Worm (Caenorhabditis elegans) whole organism, young adult: ENCODE results near the gene F44A6.3.

Experiments
- B0019.2 ChIP-seq: fragments of 200-800 bp; sonication (Bioruptor generic); conservative IDR thresholded peaks from 2 replicates; pipeline ENCODE4 v1.3.6; 2022; ENCODE audit warnings: missing genetic modification reagents, missing genetic modification characterization, missing compliant biosample characterization
- B0261.1 ChIP-seq: sonication (generic microtip); optimal IDR thresholded peaks from 2 replicates; lab custom pipeline; 2016; ENCODE audit warnings: mild to moderate bottlenecking, missing genetic modification characterization, moderate library complexity, missing compliant biosample characterization
- F37B4.10 ChIP-seq: fragments of 200-800 bp; sonication (Bioruptor generic); IDR thresholded peaks from 2 replicates; pipeline ENCODE4 v1.3.6; 2022; ENCODE audit warnings: missing genetic modification characterization, missing compliant biosample characterization
- F39B2.1 ChIP-seq: fragments of 200-800 bp; sonication (Bioruptor generic); IDR thresholded peaks from 2 replicates; pipeline ENCODE4 v1.3.6; 2022; ENCODE audit warnings: missing genetic modification reagents, missing genetic modification characterization, missing compliant biosample characterization
- F49E8.2 ChIP-seq: sonication (generic microtip); optimal IDR thresholded peaks from 3 replicates; lab custom pipeline; 2017; ENCODE audit warnings: missing genetic modification characterization, mild to moderate bottlenecking, missing compliant biosample characterization, antibody characterized with exemption, moderate library complexity; ENCODE audit not compliant: insufficient read depth
- F52B5.7 ChIP-seq: sonication (generic microtip); optimal IDR thresholded peaks from 2 replicates; lab custom pipeline; 2016; ENCODE audit warnings: mild to moderate bottlenecking, missing genetic modification characterization, missing compliant biosample characterization
- K11D2.4 ChIP-seq: fragments of 200-800 bp; sonication (Bioruptor generic); IDR thresholded peaks from 2 replicates; pipeline ENCODE4 v1.3.6; 2022; ENCODE audit warnings: missing genetic modification reagents, missing genetic modification characterization, missing compliant biosample characterization
- K12H6.12 ChIP-seq: fragments of 200-800 bp; sonication (Bioruptor generic); optimal IDR thresholded peaks from 2 replicates; lab custom pipeline; 2018; ENCODE audit warnings: mild to moderate bottlenecking, missing genetic modification characterization, missing compliant biosample characterization
- T07F8.4 ChIP-seq: sonication (generic microtip); optimal IDR thresholded peaks from 2 replicates; lab custom pipeline; 2016; ENCODE audit warnings: mild to moderate bottlenecking, missing genetic modification characterization, moderate library complexity, missing compliant biosample characterization
- Y53G8AR.9 ChIP-seq: fragments of 200-800 bp; sonication (Bioruptor generic); conservative IDR thresholded peaks from 2 replicates; pipeline ENCODE4 v1.3.6; 2022; ENCODE audit warnings: missing genetic modification reagents, missing genetic modification characterization, missing compliant biosample characterization
- Y67H2A.10 ChIP-seq: fragments of 200-800 bp; sonication (Bioruptor generic); conservative IDR thresholded peaks from 2 replicates; pipeline ENCODE4 v1.3.6; 2022; ENCODE audit warnings: missing genetic modification reagents, missing genetic modification characterization, missing compliant biosample characterization
- Y79H2A.3 ChIP-seq: fragments of 200-800 bp; sonication (Bioruptor generic); conservative IDR thresholded peaks from 2 replicates; pipeline ENCODE4 v1.3.6; 2022; ENCODE audit warnings: missing genetic modification reagents, missing genetic modification characterization, missing compliant biosample characterization
- Y95B8A.8 ChIP-seq: fragments of 200-800 bp; sonication (Bioruptor generic); IDR thresholded peaks from 2 replicates; pipeline ENCODE4 v1.3.6; 2022; ENCODE audit warnings: missing genetic modification reagents, missing genetic modification characterization, missing compliant biosample characterization
- aptf-2 ChIP-seq: fragments of 200-800 bp; sonication (Bioruptor generic); conservative IDR thresholded peaks from 2 replicates; pipeline ENCODE4 v1.3.6; 2022; ENCODE audit warnings: missing genetic modification reagents, missing genetic modification characterization, missing compliant biosample characterization
- athp-1 ChIP-seq: sonication (generic microtip); optimal IDR thresholded peaks from 2 replicates; lab custom pipeline; 2017; ENCODE audit warnings: mild to moderate bottlenecking, missing genetic modification characterization, missing compliant biosample characterization
- attf-5 ChIP-seq: fragments of 200-800 bp; sonication (Bioruptor generic); optimal IDR thresholded peaks from 2 replicates; lab custom pipeline; 2018; ENCODE audit warnings: mild to moderate bottlenecking, missing genetic modification characterization, missing compliant biosample characterization
- attf-6 ChIP-seq: fragments of 200-800 bp; sonication (Bioruptor generic); IDR thresholded peaks from 2 replicates; pipeline ENCODE4 v1.3.6; 2022; ENCODE audit warnings: missing genetic modification reagents, missing genetic modification characterization, missing compliant biosample characterization
- cebp-2 ChIP-seq: fragments of 200-800 bp; sonication (Bioruptor generic); IDR thresholded peaks from 2 replicates; pipeline ENCODE4 v1.3.6; 2022; ENCODE audit warnings: missing genetic modification characterization, missing compliant biosample characterization
- ceh-100 ChIP-seq: fragments of 200-800 bp; sonication (Bioruptor generic); IDR thresholded peaks from 2 replicates; pipeline ENCODE4 v1.3.6; 2022; ENCODE audit warnings: missing genetic modification reagents, missing genetic modification characterization, missing compliant biosample characterization
- ceh-40 ChIP-seq: fragments of 200-800 bp; sonication (Bioruptor generic); IDR thresholded peaks from 2 replicates; pipeline ENCODE4 v1.3.6; 2022; ENCODE audit warnings: missing genetic modification characterization, missing compliant biosample characterization
- ceh-58 ChIP-seq: fragments of 200-800 bp; sonication (Bioruptor generic); IDR thresholded peaks from 2 replicates; pipeline ENCODE4 v1.3.6; 2022; ENCODE audit warnings: missing genetic modification characterization, missing compliant biosample characterization
- die-1 ChIP-seq: sonication (generic microtip); optimal IDR thresholded peaks from 2 replicates; lab custom pipeline; 2016; ENCODE audit warnings: missing genotype, mild to moderate bottlenecking, missing genetic modification characterization, missing compliant biosample characterization
- dox-1 ChIP-seq: fragments of 200-800 bp; sonication (Bioruptor generic); IDR thresholded peaks from 2 replicates; pipeline ENCODE4 v1.3.6; 2022; ENCODE audit warnings: missing genetic modification reagents, missing genetic modification characterization, missing compliant biosample characterization
- egl-18 ChIP-seq: fragments of 200-800 bp; sonication (Bioruptor generic); IDR thresholded peaks from 2 replicates; pipeline ENCODE4 v1.3.6; 2022; ENCODE audit warnings: missing genetic modification reagents, missing genetic modification characterization, missing compliant biosample characterization
- egl-44 ChIP-seq: fragments of 200-800 bp; sonication (Bioruptor generic); IDR thresholded peaks from 2 replicates; pipeline ENCODE4 v1.3.6; 2022; ENCODE audit warnings: missing genetic modification reagents, missing genetic modification characterization, missing compliant biosample characterization
- egrh-3 ChIP-seq: fragments of 200-800 bp; sonication (Bioruptor generic); IDR thresholded peaks from 2 replicates; pipeline ENCODE4 v1.3.6; 2022; ENCODE audit warnings: missing genetic modification reagents, missing genetic modification characterization, missing compliant biosample characterization
- fkh-3 ChIP-seq: sonication (generic microtip); optimal IDR thresholded peaks from 2 replicates; lab custom pipeline; 2016; ENCODE audit warnings: mild to moderate bottlenecking, missing genetic modification characterization, missing compliant biosample characterization
- hlh-12 ChIP-seq: sonication (generic microtip); optimal IDR thresholded peaks from 2 replicates; lab custom pipeline; 2016; ENCODE audit warnings: missing genetic modification characterization, missing compliant biosample characterization
- hsf-1 ChIP-seq: fragments of 200-800 bp; sonication (Bioruptor generic); IDR thresholded peaks from 2 replicates; pipeline ENCODE4 v1.3.6; 2022; ENCODE audit warnings: missing genetic modification reagents, missing genetic modification characterization, missing compliant biosample characterization
- lin-40 ChIP-seq: sonication (generic microtip); optimal IDR thresholded peaks from 2 replicates; lab custom pipeline; 2016; ENCODE audit warnings: missing genetic modification characterization, mild to moderate bottlenecking, missing compliant biosample characterization, missing genotype, missing genetic modification reagents
- mcd-1 ChIP-seq: fragments of 200-800 bp; sonication (Bioruptor generic); IDR thresholded peaks from 2 replicates; pipeline ENCODE4 v1.3.6; 2022; ENCODE audit warnings: missing genetic modification reagents, missing genetic modification characterization, missing compliant biosample characterization
- mxl-1 ChIP-seq: sonication (generic microtip); optimal IDR thresholded peaks from 2 replicates; lab custom pipeline; 2016; ENCODE audit warnings: missing genetic modification characterization, missing compliant biosample characterization
- nfya-1 ChIP-seq: sonication (generic microtip); optimal IDR thresholded peaks from 2 replicates; lab custom pipeline; 2017; ENCODE audit warnings: antibody characterized with exemption, missing compliant biosample characterization, missing genetic modification characterization, borderline replicate concordance; ENCODE audit not compliant: insufficient read depth
- nfyb-1 ChIP-seq: fragments of 200-800 bp; sonication (Bioruptor generic); IDR thresholded peaks from 2 replicates; pipeline ENCODE4 v1.3.6; 2022; ENCODE audit warnings: missing genetic modification reagents, missing genetic modification characterization, missing compliant biosample characterization
- nhr-120 ChIP-seq: fragments of 200-800 bp; sonication (Bioruptor generic); IDR thresholded peaks from 2 replicates; pipeline ENCODE4 v1.3.6; 2022; ENCODE audit warnings: missing genetic modification characterization, missing compliant biosample characterization
- rec-8 ChIP-seq, 2 experiments: sonication (generic microtip); optimal IDR thresholded peaks; 2 replicates each; lab custom pipeline; 2016; ENCODE audit warnings: mild to moderate bottlenecking in 2 of 2, missing genetic modification characterization in 2 of 2, missing genetic modification reagents in 2 of 2, missing genotype in 2 of 2, missing biosample characterization in 1 of 2, missing compliant biosample characterization in 1 of 2, moderate library complexity in 1 of 2
- repo-1 ChIP-seq: sonication (generic microtip); optimal IDR thresholded peaks from 2 replicates; lab custom pipeline; 2017; ENCODE audit warnings: mild to moderate bottlenecking, missing genetic modification characterization, missing compliant biosample characterization
- snpc-1.3 ChIP-seq: sonication (generic microtip); optimal IDR thresholded peaks from 2 replicates; lab custom pipeline; 2017; ENCODE audit warnings: missing genetic modification characterization, mild to moderate bottlenecking, missing compliant biosample characterization, antibody characterized with exemption, moderate library complexity, missing genotype, missing genetic modification reagents; ENCODE audit not compliant: insufficient read depth
- snpc-4 ChIP-seq, 5 experiments: fragments of 150-350 bp in 1 of 5; sonication (generic microtip) in 4 of 5; optimal IDR thresholded peaks; 2 replicates each; lab custom pipeline; 2014 to 2018; ENCODE audit warnings: missing genetic modification characterization in 5 of 5, missing biosample characterization in 3 of 5, antibody characterized with exemption in 2 of 5, mild to moderate bottlenecking in 2 of 5, missing compliant biosample characterization in 2 of 5, missing genotype in 2 of 5, moderate library complexity in 2 of 5, missing genetic modification reagents in 1 of 5
- tbx-9 ChIP-seq: sonication (generic microtip); optimal IDR thresholded peaks from 2 replicates; lab custom pipeline; 2016; ENCODE audit warnings: borderline replicate concordance, missing genetic modification characterization, inconsistent platforms, missing compliant biosample characterization
- unc-130 ChIP-seq: sonication (generic microtip); optimal IDR thresholded peaks from 2 replicates; lab custom pipeline; 2016; ENCODE audit warnings: missing genetic modification reagents, missing genetic modification characterization, missing compliant biosample characterization
- xnd-1 ChIP-seq: sonication (generic microtip); optimal IDR thresholded peaks from 2 replicates; lab custom pipeline; 2016; ENCODE audit warnings: missing genotype, missing genetic modification reagents, missing genetic modification characterization, missing compliant biosample characterization
- zfh-2 ChIP-seq: fragments of 200-800 bp; sonication (Bioruptor generic); conservative IDR thresholded peaks from 2 replicates; pipeline ENCODE4 v1.3.6; 2022; ENCODE audit warnings: missing genetic modification reagents, missing genetic modification characterization, missing compliant biosample characterization
- ztf-22 ChIP-seq: fragments of 200-800 bp; sonication (Bioruptor generic); optimal IDR thresholded peaks from 2 replicates; lab custom pipeline; 2018; ENCODE audit warnings: mild to moderate bottlenecking, missing genetic modification characterization, moderate library complexity, missing compliant biosample characterization

F44A6.3 gene

DNA sequence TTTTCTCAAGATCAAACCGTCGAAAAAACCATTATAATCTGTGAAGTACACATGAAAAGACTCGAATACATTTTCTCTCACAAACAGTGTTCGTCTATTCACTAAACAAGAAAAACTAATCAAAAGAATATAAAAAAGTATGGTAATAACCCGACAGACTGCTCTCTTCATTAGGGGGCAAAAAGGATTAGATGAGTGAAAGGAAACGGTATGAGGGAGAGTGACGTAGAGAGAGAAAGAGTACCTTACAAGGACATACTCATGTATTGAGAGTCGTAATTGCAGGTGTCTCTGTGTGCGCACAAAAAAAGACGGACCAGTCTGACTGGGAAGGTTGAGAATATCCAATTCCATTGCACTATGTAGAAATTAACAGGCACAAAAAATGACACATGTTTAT is 37.1 kb downstream of the F44A6.3 start (continued):
- no peak for TF ChIP-seq F49E8.2 (tag; lab: Kevin White, UChicago)

DNA sequence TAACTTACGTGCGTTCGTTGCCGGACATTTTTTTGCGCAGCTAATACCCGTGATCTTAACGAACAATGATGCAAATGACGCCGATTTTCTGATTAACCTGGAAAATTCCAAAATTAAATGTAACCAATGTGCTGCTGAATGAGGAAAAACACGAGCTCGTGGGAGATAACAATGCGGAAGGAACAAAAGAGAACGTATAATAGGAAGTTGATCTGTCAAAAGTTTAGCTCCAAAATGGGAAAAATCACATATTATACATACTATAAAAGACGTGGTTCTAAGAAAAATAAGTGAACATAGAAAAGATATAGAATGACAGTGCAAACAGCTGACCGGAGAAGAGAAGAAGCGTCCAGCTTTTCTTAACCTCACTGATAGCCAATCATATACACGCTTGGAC is 40.2 kb downstream of the F44A6.3 start, which contains the start of gene C14H10.2:
TSS of gene C14H10.2 (minus strand) at position 101 of the 400 bp plus-strand sequence.
- TF ChIP-seq athp-1 (tag; lab: Kevin White, UChicago), result no peak
- TF ChIP-seq zfh-2 (GFP tag; lab: Robert Waterston, UW), result no peak
- TF ChIP-seq ceh-100 (GFP tag; lab: Robert Waterston, UW), result no peak
- no peak for TF ChIP-seq xnd-1 (tag; lab: Kevin White, UChicago)
- no peak for TF ChIP-seq B0261.1
- TF ChIP-seq ztf-22, result no peak
- no peak for TF ChIP-seq Y79H2A.3 (GFP tag; lab: Robert Waterston, UW)
- no peak for TF ChIP-seq lin-40 (tag; lab: Kevin White, UChicago)

DNA sequence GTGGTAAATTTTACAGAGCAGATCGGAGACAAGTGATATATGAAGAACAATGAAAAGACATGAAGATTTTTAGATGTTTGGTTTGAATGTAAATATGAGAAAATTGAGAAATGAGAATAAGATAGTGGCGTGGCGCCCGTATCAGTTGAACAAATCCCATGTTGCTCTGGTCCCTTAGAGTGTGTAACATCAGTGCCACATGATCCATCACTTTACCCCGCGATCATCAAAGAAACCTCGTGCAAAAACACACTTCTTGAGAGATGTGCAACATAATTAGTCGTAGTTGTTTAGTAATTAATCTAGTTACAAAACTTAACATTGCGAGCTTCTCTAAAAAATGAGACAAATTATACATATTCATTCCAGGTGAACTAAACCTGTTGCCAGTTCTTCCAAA is 41.5 kb downstream of the F44A6.3 start:
- TF ChIP-seq hsf-1 (GFP tag; lab: Robert Waterston, UW), result no peak
- TF ChIP-seq tbx-9 (tag; lab: Kevin White, UChicago), result no peak
- TF ChIP-seq ceh-100 (GFP tag; lab: Robert Waterston, UW), result no peak
- no peak for TF ChIP-seq B0019.2 (GFP tag; lab: Robert Waterston, UW)
- no peak for TF ChIP-seq snpc-4 (GFP tag; optimal IDR thresholded peaks at IDR 0.05; lab: Kevin White, UChicago)
- no peak for TF ChIP-seq snpc-4 (tag; optimal IDR thresholded peaks at IDR 0.05; lab: Kevin White, UChicago)
- no peak for TF ChIP-seq hlh-12 (tag; lab: Kevin White, UChicago)
- TF ChIP-seq mxl-1, result no peak
- TF ChIP-seq xnd-1 (tag; lab: Kevin White, UChicago), result no peak
- no peak for TF ChIP-seq rec-8 (tag; optimal IDR thresholded peaks at IDR 0.05; lab: Kevin White, UChicago)
- no peak for TF ChIP-seq T07F8.4 (tag; lab: Kevin White, UChicago)
- no peak for TF ChIP-seq repo-1 (tag; lab: Kevin White, UChicago)
- TF ChIP-seq Y67H2A.10, result no peak
- no peak for TF ChIP-seq F37B4.10 (GFP tag; lab: Robert Waterston, UW)
- TF ChIP-seq attf-6, result no peak
- TF ChIP-seq Y53G8AR.9 (GFP tag; lab: Robert Waterston, UW), result no peak
- TF ChIP-seq aptf-2 (GFP tag; lab: Robert Waterston, UW), result no peak
- no peak for TF ChIP-seq unc-130 (GFP tag; lab: Kevin White, UChicago)
- no peak for TF ChIP-seq Y95B8A.8
- no peak for TF ChIP-seq cebp-2 (GFP tag; lab: Robert Waterston, UW)

DNA sequence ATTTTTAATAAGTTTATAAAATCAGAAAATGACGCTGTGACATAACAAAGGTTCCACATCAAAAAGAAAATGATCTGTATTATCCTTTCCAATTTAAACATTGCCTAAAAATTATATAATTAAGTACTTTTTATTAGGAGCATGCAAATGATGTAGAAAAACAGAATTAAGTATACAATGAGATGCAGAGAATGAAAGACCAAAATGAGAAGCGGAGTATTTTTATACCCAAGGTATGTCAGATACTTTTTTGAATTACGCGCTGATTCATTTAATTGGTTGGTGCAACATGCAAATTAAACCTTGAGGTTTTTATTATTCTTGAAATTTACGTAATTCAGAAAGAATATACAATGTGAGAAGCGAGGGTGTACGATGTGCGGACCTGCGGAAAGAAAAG is 47.5 kb downstream of the F44A6.3 start, which contains the start of gene C32A9.1:
TSS of gene C32A9.1 (minus strand) at position 101 of the 400 bp plus-strand sequence.
- TF ChIP-seq F39B2.1 (no peak), egl-18 (no peak), fkh-3 (tag; lab: Kevin White, UChicago) (no peak), K11D2.4 (no peak), K12H6.12 (tag; lab: Kevin White, UChicago) (no peak), egrh-3 (GFP tag; lab: Robert Waterston, UW) (no peak), snpc-1.3 (tag; lab: Kevin White, UChicago) (no peak), attf-5 (no peak), die-1 (tag; lab: Kevin White, UChicago) (no peak), nfyb-1 (GFP tag; lab: Robert Waterston, UW) (no peak), ceh-58 (no peak), nhr-120 (GFP tag; lab: Robert Waterston, UW) (no peak), egl-44 (GFP tag; lab: Robert Waterston, UW) (no peak), ceh-40 (no peak), T07F8.4 (tag; lab: Kevin White, UChicago) (no peak), mcd-1 (no peak), dox-1 (GFP tag; lab: Robert Waterston, UW) (no peak), nfya-1 (no peak), F52B5.7 (no peak)
